Worm (Caenorhabditis elegans) whole organism, L3 larva: ENCODE measurements around the gene srz-1.

ENCODE experiments used
- R02D3.7 ChIP-seq: fragments of 150-350 bp; optimal IDR thresholded peaks from 2 replicates; lab custom pipeline; 2014; ENCODE audit warnings: missing biosample characterization, missing genetic modification characterization
- ZK546.5 ChIP-seq: sonication (generic microtip); optimal IDR thresholded peaks from 2 replicates; lab custom pipeline; 2017; ENCODE audit warnings: missing biosample characterization, missing genetic modification characterization
- aly-2 ChIP-seq: fragments of 150-350 bp; optimal IDR thresholded peaks from 2 replicates; lab custom pipeline; 2014; ENCODE audit warnings: missing biosample characterization, missing genetic modification characterization
- ama-1 ChIP-seq: fragments of 150-350 bp; optimal IDR thresholded peaks from 2 replicates; lab custom pipeline; 2018
- ceh-16 ChIP-seq: sonication (generic microtip); optimal IDR thresholded peaks from 2 replicates; lab custom pipeline; 2017; ENCODE audit warnings: missing biosample characterization, missing genetic modification characterization
- ceh-28 ChIP-seq: fragments of 150-350 bp; optimal IDR thresholded peaks from 2 replicates; lab custom pipeline; 2014; ENCODE audit warnings: missing biosample characterization, missing genetic modification reagents, missing genetic modification characterization
- egl-5 ChIP-seq: fragments of 150-350 bp; optimal IDR thresholded peaks from 2 replicates; lab custom pipeline; 2017; ENCODE audit warnings: missing biosample characterization, missing genetic modification reagents, missing genetic modification characterization, inconsistent platforms
- elt-1 ChIP-seq: fragments of 150-350 bp; optimal IDR thresholded peaks from 2 replicates; lab custom pipeline; 2014; ENCODE audit warnings: missing biosample characterization, missing genetic modification characterization
- elt-2 ChIP-seq: sonication (generic microtip); optimal IDR thresholded peaks from 2 replicates; lab custom pipeline; 2016; ENCODE audit warnings: missing genetic modification reagents, mild to moderate bottlenecking, missing genetic modification characterization, missing compliant biosample characterization
- elt-3 ChIP-seq, 3 experiments: fragments of 150-350 bp in 1 of 3; sonication (generic microtip) in 2 of 3; optimal IDR thresholded peaks; 2 replicates in 2 of 3; 4 replicates in 1 of 3; lab custom pipeline; 2014 to 2017; ENCODE audit warnings: missing biosample characterization in 3 of 3, missing genetic modification characterization in 3 of 3
- eor-1 ChIP-seq, 2 experiments: fragments of 150-350 bp; optimal IDR thresholded peaks; 2 replicates each; lab custom pipeline; 2014 to 2018; ENCODE audit warnings: missing biosample characterization in 2 of 2, missing genetic modification characterization in 2 of 2
- fkh-10 ChIP-seq: sonication (generic microtip); optimal IDR thresholded peaks from 2 replicates; lab custom pipeline; 2017; ENCODE audit warnings: missing biosample characterization, missing genetic modification reagents, missing genetic modification characterization
- fkh-2 ChIP-seq: fragments of 150-350 bp; optimal IDR thresholded peaks from 2 replicates; lab custom pipeline; 2014; ENCODE audit warnings: missing biosample characterization, missing genetic modification reagents, missing genetic modification characterization
- fos-1 ChIP-seq: fragments of 150-350 bp; optimal IDR thresholded peaks from 2 replicates; lab custom pipeline; 2014; ENCODE audit warnings: missing biosample characterization, missing genetic modification characterization
- hmg-11 ChIP-seq: sonication (generic microtip); optimal IDR thresholded peaks from 2 replicates; lab custom pipeline; 2016; ENCODE audit warnings: missing genetic modification characterization, missing compliant biosample characterization
- jun-1 ChIP-seq: fragments of 150-350 bp; optimal IDR thresholded peaks from 2 replicates; lab custom pipeline; 2014; ENCODE audit warnings: missing biosample characterization, missing genetic modification reagents, missing genetic modification characterization
- lin-15B ChIP-seq: fragments of 150-350 bp; optimal IDR thresholded peaks from 2 replicates; lab custom pipeline; 2014; ENCODE audit warnings: missing biosample characterization, missing genetic modification characterization
- lin-39 ChIP-seq: fragments of 150-350 bp; optimal IDR thresholded peaks from 2 replicates; lab custom pipeline; 2018; ENCODE audit warnings: missing biosample characterization, missing genetic modification reagents, missing genetic modification characterization
- nfya-1 ChIP-seq: sonication (generic microtip); optimal IDR thresholded peaks from 2 replicates; lab custom pipeline; 2017; ENCODE audit warnings: missing genetic modification characterization, mild to moderate bottlenecking, missing compliant biosample characterization, antibody characterized with exemption, moderate library complexity; ENCODE audit not compliant: insufficient read depth
- nhr-11 ChIP-seq: fragments of 150-350 bp; optimal IDR thresholded peaks from 2 replicates; lab custom pipeline; 2014; ENCODE audit warnings: missing biosample characterization, missing genetic modification characterization
- nhr-12 ChIP-seq: fragments of 150-350 bp; optimal IDR thresholded peaks from 2 replicates; lab custom pipeline; 2014; ENCODE audit warnings: missing biosample characterization, missing genetic modification characterization
- nhr-23 ChIP-seq: fragments of 150-350 bp; optimal IDR thresholded peaks from 2 replicates; lab custom pipeline; 2014; ENCODE audit warnings: missing biosample characterization, missing genetic modification reagents, missing genetic modification characterization
- nhr-237 ChIP-seq: fragments of 150-350 bp; optimal IDR thresholded peaks from 2 replicates; lab custom pipeline; 2014; ENCODE audit warnings: missing biosample characterization, missing genetic modification characterization
- nhr-25 ChIP-seq: sonication (generic microtip); optimal IDR thresholded peaks from 2 replicates; lab custom pipeline; 2017; ENCODE audit warnings: missing biosample characterization, missing genetic modification characterization
- nhr-28 ChIP-seq: fragments of 150-350 bp; optimal IDR thresholded peaks from 2 replicates; lab custom pipeline; 2014; ENCODE audit warnings: missing biosample characterization, missing genetic modification characterization
- nhr-43 ChIP-seq: sonication (generic microtip); optimal IDR thresholded peaks from 2 replicates; lab custom pipeline; 2016; ENCODE audit warnings: mild to moderate bottlenecking, missing genetic modification characterization, missing compliant biosample characterization; ENCODE audit not compliant: poor library complexity, severe bottlenecking
- nhr-67 ChIP-seq: fragments of 150-350 bp; optimal IDR thresholded peaks from 2 replicates; lab custom pipeline; 2014; ENCODE audit warnings: missing biosample characterization, missing genetic modification characterization
- nhr-76 ChIP-seq: fragments of 150-350 bp; sonication (generic microtip); optimal IDR thresholded peaks from 5 replicates; lab custom pipeline; 2014; ENCODE audit warnings: missing biosample characterization, missing genetic modification characterization
- nhr-77 ChIP-seq: fragments of 150-350 bp; optimal IDR thresholded peaks from 2 replicates; lab custom pipeline; 2014; ENCODE audit warnings: missing biosample characterization, missing genetic modification characterization
- pha-4 ChIP-seq: fragments of 150-350 bp; optimal IDR thresholded peaks from 2 replicates; lab custom pipeline; 2014; ENCODE audit warnings: missing biosample characterization, missing genetic modification reagents, missing genetic modification characterization
- pqm-1 ChIP-seq: fragments of 150-350 bp; optimal IDR thresholded peaks from 2 replicates; lab custom pipeline; 2017; ENCODE audit warnings: missing biosample characterization, missing genetic modification characterization, inconsistent platforms
- skn-1 ChIP-seq: fragments of 150-350 bp; optimal IDR thresholded peaks from 2 replicates; lab custom pipeline; 2014; ENCODE audit warnings: missing biosample characterization, missing genetic modification characterization
- tbx-2 ChIP-seq: sonication (generic microtip); optimal IDR thresholded peaks from 2 replicates; lab custom pipeline; 2016; ENCODE audit warnings: mild to moderate bottlenecking, missing genetic modification characterization, missing compliant biosample characterization
- unc-39 ChIP-seq: sonication (generic microtip); optimal IDR thresholded peaks from 4 replicates; lab custom pipeline; 2017; ENCODE audit warnings: missing biosample characterization, missing genetic modification characterization
- ztf-11 ChIP-seq: fragments of 150-350 bp; optimal IDR thresholded peaks from 2 replicates; lab custom pipeline; 2014; ENCODE audit warnings: missing biosample characterization, missing genetic modification characterization

Gene srz-1

ce11 chrV:16679237-16679636 lies 3.6 kb downstream of the srz-1 start, which contains the start of gene srz-103:
Gene srz-103, minus strand, starts transcription at chrV:16679337.
- no peak for TF ChIP-seq ztf-11
- TF ChIP-seq nhr-67 (tag; lab: Kevin White, UChicago) = no peak
- TF ChIP-seq jun-1 (tag; lab: Kevin White, UChicago) = no peak
- no peak for TF ChIP-seq R02D3.7
- TF ChIP-seq nhr-237 = no peak
- TF ChIP-seq ceh-16 (tag; lab: Kevin White, UChicago) = no peak
- no peak for TF ChIP-seq unc-39 (tag; lab: Kevin White, UChicago)

DNA sequence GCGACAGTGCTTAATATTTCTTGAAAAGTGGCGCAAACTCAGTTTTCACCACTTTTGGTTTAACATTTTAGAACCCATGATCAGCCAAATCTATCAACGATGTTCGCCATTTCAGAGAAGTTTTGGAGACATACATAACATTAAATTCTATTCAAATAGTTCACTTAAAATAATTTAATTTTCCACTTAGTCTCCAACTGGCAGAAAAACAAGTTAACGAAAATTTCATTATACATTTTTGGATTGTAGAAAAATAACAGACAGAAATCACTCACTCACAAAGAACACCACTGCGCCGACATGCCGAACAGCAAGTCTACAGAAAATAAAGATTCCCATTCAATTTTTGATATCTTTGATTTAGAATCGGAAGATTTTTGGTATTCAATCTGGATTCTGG lies 4.3 kb downstream of the srz-1 start, which contains the start of gene srw-44:
TSS of gene srw-44 (plus strand) at position 301 of the 400 bp plus-strand sequence.
- TF ChIP-seq R02D3.7 (no peak), nhr-28 (no peak), ceh-28 (no peak), eor-1 (tag; optimal IDR thresholded peaks at IDR 0.05; lab: Kevin White, UChicago) (no peak), nhr-11 (tag; lab: Kevin White, UChicago) (no peak), aly-2 (tag; lab: Kevin White, UChicago) (no peak), skn-1 (no peak), nhr-23 (no peak), pha-4 (tag; lab: Kevin White, UChicago) (no peak), pqm-1 (tag; lab: Kevin White, UChicago) (no peak), elt-2 (tag; lab: Kevin White, UChicago) (no peak), nhr-76 (tag; lab: Kevin White, UChicago) (no peak), nhr-12 (no peak), nfya-1 (tag; lab: Kevin White, UChicago) (no peak), nhr-43 (no peak), lin-39 (tag; lab: Kevin White, UChicago) (no peak)

DNA sequence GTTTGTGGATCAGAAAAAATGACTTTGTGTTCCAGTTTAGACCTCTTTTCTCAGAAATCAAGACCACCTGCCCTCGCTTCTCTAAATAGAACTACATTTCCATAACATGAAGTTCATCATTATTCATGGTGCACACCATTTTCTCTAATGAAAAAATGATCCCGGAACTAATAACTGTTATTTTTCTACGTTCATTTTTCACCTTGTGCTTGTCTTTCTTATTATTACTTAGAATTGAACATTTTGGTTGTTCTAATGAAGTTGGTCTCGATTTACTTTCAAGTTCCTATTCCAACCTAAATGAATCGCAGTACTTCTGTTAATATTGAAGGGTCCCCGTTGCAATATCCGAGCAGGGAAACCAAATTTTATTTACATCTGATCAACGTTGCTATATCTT lies 7.2 kb downstream of the srz-1 start, which contains the start of gene srw-36:
TSS of gene srw-36 (plus strand) at position 301 of the 400 bp plus-strand sequence.
- TF ChIP-seq egl-5 (tag; lab: Kevin White, UChicago) = no peak
- TF ChIP-seq R02D3.7 = no peak
- TF ChIP-seq fos-1 (tag; lab: Kevin White, UChicago) = no peak
- TF ChIP-seq fkh-2 (tag; lab: Kevin White, UChicago) = no peak

DNA sequence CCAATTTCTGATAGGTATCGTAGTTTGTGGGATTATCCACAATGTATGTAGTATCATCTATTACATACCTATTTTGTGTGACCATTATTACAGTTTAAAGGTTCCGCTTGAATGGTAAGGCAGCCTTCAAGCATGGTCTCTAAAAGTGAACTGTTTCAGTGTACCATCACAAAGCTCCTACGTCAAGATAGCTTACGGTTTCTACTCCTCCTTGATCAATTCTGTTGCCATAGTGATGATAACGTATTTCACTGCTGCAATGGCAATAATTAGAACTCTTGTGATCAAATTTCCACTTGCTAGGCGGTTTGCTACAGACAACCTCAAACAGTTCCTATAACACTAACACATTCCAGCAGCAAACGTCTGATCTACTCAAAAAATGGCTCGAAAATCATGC lies 7.7 kb downstream of the srz-1 start:
- TF ChIP-seq ceh-28 = no peak
- no peak for TF ChIP-seq nhr-25 (tag; lab: Kevin White, UChicago)
- no peak for TF ChIP-seq hmg-11 (tag; lab: Kevin White, UChicago)
- no peak for TF ChIP-seq tbx-2
- TF ChIP-seq egl-5 (tag; lab: Kevin White, UChicago) = no peak
- no peak for TF ChIP-seq nhr-237
- no peak for TF ChIP-seq ztf-11
- TF ChIP-seq eor-1 (tag; optimal IDR thresholded peaks at IDR 0.05; lab: Kevin White, UChicago) = no peak

- TF ChIP-seq hmg-11 (tag; lab: Kevin White, UChicago) (no peak), pqm-1 (tag; lab: Kevin White, UChicago) (no peak), fkh-2 (tag; lab: Kevin White, UChicago) (no peak), ZK546.5 (no peak), lin-15B (tag; lab: Kevin White, UChicago) (no peak), fkh-10 (GFP tag; lab: Kevin White, UChicago) (no peak), jun-1 (tag; lab: Kevin White, UChicago) (no peak), ama-1 (no peak), tbx-2 (no peak), elt-1 (no peak), nhr-77 (tag; lab: Kevin White, UChicago) (no peak), skn-1 (no peak), elt-3 (tag; optimal IDR thresholded peaks at IDR 0.05; lab: Kevin White, UChicago) (no peak)
Measured at ce11 chrV:16685725-16686124, 10.1 kb downstream of the srz-1 start, which contains the start of gene srw-43. Gene srw-43, plus strand, starts transcription at chrV:16686025.
